Fruit fly (Drosophila melanogaster) S2 (cell line): ENCODE results near the gene CG32176.

ENCODE experiments used
- CG8478 ChIP-seq: fragments of >200 bp; optimal IDR thresholded peaks from 2 replicates; lab custom pipeline; 2018
- CTCF ChIP-seq, 2 experiments: fragments of >200 bp; optimal IDR thresholded peaks; 2 replicates each; lab custom pipeline; 2018

DNA sequence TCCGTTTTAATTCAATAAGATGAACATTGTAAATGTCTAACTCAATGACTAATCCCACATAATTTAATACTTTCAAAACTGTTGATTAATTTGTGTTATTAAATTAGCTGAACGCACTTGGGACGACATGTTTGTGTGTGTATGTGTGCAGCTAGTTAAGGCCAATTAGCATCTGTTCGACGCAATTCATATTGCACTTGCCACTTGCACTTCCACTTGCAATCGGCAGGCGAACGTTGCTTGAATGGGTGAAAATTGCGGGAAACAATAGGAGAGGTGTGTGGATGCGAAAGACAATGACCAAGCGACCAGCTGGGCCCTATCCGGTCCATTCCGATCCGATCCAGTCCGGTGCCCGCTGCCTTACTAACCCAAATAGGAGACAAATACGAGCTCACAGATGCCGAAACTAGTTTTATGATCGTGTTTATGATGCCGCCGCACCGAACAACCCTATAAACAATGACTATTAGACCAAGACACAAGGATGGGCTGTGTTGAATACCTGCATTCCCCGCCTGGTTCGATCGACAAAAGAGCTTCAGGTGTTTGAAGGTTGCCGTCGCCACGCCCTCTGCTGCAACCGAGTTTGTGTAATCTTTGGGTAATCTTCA lies 26.1 kb upstream of the CG32176 start:
- TF ChIP-seq CTCF (optimal IDR thresholded peaks at IDR 0.05; lab: Kevin White, UChicago) (no peak), CG8478 (lab: Kevin White, UChicago) (no peak)
